Fruit fly (Drosophila melanogaster): Measurements from ENCODE around the gene CG13049.

Gene CG13049

dm6 chr3L:16303982-16304381, 22.3 kb upstream of the CG13049 start, which contains the start of gene CG43249:
Gene CG43249 (plus strand): TSS chr3L:16304282.
- no peak for TF ChIP-seq CG17801 (GFP tag; optimal IDR thresholded peaks at IDR 0.05; ENCODE audit: partially characterized antibody)

- TF ChIP-seq CG17801 (GFP tag; optimal IDR thresholded peaks at IDR 0.05; ENCODE audit: partially characterized antibody), result no peak
Measured at dm6 chr3L:16303078-16303477, 21.3 kb upstream of the CG13049 start, which contains the start of gene CG13044. Gene CG13044 (minus strand): TSS chr3L:16303178.

- no peak for TF ChIP-seq CG17801 (GFP tag; optimal IDR thresholded peaks at IDR 0.05; ENCODE audit: partially characterized antibody)
Measured at dm6 chr3L:16301153-16301552, 19.4 kb upstream of the CG13049 start, which contains the start of gene CG4982. Gene CG4982 (plus strand): TSS chr3L:16301453.

dm6 chr3L:16295447-16295846, 13.7 kb upstream of the CG13049 start, which contains the start of gene CG4962:
Gene CG4962 (minus strand): TSS chr3L:16295547.
- no peak for TF ChIP-seq CG17801 (GFP tag; optimal IDR thresholded peaks at IDR 0.05; ENCODE audit: partially characterized antibody)

dm6 chr3L:16291678-16292077, 9.9 kb upstream of the CG13049 start:
- TF ChIP-seq CG17801 (GFP tag; optimal IDR thresholded peaks at IDR 0.05; ENCODE audit: partially characterized antibody), result no peak

- TF ChIP-seq CG17801 (GFP tag; optimal IDR thresholded peaks at IDR 0.05; ENCODE audit: partially characterized antibody), result no peak
Measured at dm6 chr3L:16290850-16291249, 9.1 kb upstream of the CG13049 start, which contains the start of gene CG13045. Gene CG13045 (minus strand): TSS chr3L:16290950.

dm6 chr3L:16289067-16289466, 7.3 kb upstream of the CG13049 start:
- no peak for TF ChIP-seq CG17801 (GFP tag; optimal IDR thresholded peaks at IDR 0.05; ENCODE audit: partially characterized antibody)

- TF ChIP-seq CG17801 (GFP tag; optimal IDR thresholded peaks at IDR 0.05; ENCODE audit: partially characterized antibody), result no peak
Measured at dm6 chr3L:16288322-16288721, 6.6 kb upstream of the CG13049 start, which contains the start of gene CG13046. Gene CG13046 (minus strand): TSS chr3L:16288422.

- no peak for TF ChIP-seq CG17801 (GFP tag; optimal IDR thresholded peaks at IDR 0.05; ENCODE audit: partially characterized antibody)
Measured at dm6 chr3L:16286258-16286657, 4.5 kb upstream of the CG13049 start.

dm6 chr3L:16285346-16285911, 3.7 kb upstream of the CG13049 start, which contains the start of gene CG13047:
Gene CG13047 (minus strand): TSS chr3L:16285396.
- TF ChIP-seq CG17801 (GFP tag; optimal IDR thresholded peaks at IDR 0.05; ENCODE audit: partially characterized antibody), result no peak

dm6 chr3L:16283821-16284220, 2.1 kb upstream of the CG13049 start, which contains the start of gene CG13048:
Gene CG13048 (minus strand): TSS chr3L:16283921.
- TF ChIP-seq CG17801 (GFP tag; optimal IDR thresholded peaks at IDR 0.05; ENCODE audit: partially characterized antibody), result no peak

- TF ChIP-seq CG17801 (GFP tag; optimal IDR thresholded peaks at IDR 0.05; ENCODE audit: partially characterized antibody), result no peak
Measured at dm6 chr3L:16279987-16280454, 1.7 kb downstream of the CG13049 start, which contains the start of gene CG13064. Gene CG13064 (plus strand): TSS chr3L:16280404.

- TF ChIP-seq CG17801 (GFP tag; optimal IDR thresholded peaks at IDR 0.05; ENCODE audit: partially characterized antibody), result no peak
Measured at dm6 chr3L:16279171-16279570, 2.6 kb downstream of the CG13049 start, which contains the start of gene CG13050. Gene CG13050 (minus strand): TSS chr3L:16279271.

dm6 chr3L:16277135-16277534, 4.6 kb downstream of the CG13049 start, which contains the start of gene CG13065:
Gene CG13065 (plus strand): TSS chr3L:16277435.
- TF ChIP-seq CG17801 (GFP tag; optimal IDR thresholded peaks at IDR 0.05; ENCODE audit: partially characterized antibody), result no peak

dm6 chr3L:16275391-16276017, 6.2 kb downstream of the CG13049 start:
- no peak for TF ChIP-seq CG17801 (GFP tag; optimal IDR thresholded peaks at IDR 0.05; ENCODE audit: partially characterized antibody)
